Fruit fly (Drosophila melanogaster) whole organism, embryonic: ENCODE results near the gene CG3339.
A peak's percentile ranks its signal among the peaks of the same experiment; 100 is the strongest.

ENCODE experiments used
- Ada2b ChIP-seq: fragments of 200-800 bp; sonication (Bioruptor generic); IDR thresholded peaks from 2 replicates; pipeline ENCODE4 v1.3.6; 2022; ENCODE audit warnings: missing biosample characterization, missing genetic modification characterization
- Bgb ChIP-seq: fragments of 200-800 bp; sonication (Bioruptor generic); IDR thresholded peaks from 2 replicates; pipeline ENCODE4 v1.3.6; 2022; ENCODE audit warnings: missing biosample characterization, missing genetic modification characterization; ENCODE audit not compliant: partially characterized antibody
- CG10654 ChIP-seq: fragments of 200-800 bp; sonication (Bioruptor generic); optimal IDR thresholded peaks from 2 replicates; lab custom pipeline; 2016; ENCODE audit warnings: missing biosample characterization, missing genetic modification characterization
- CG12219 ChIP-seq: fragments of 200-800 bp; sonication (Bioruptor generic); optimal IDR thresholded peaks from 3 replicates; lab custom pipeline; 2018; ENCODE audit warnings: missing biosample characterization, mild to moderate bottlenecking, missing genetic modification characterization
- CG12744 ChIP-seq: fragments of 200-800 bp; sonication (Bioruptor generic); optimal IDR thresholded peaks from 2 replicates; lab custom pipeline; 2016; ENCODE audit warnings: missing biosample characterization, missing genetic modification characterization
- CG15514 ChIP-seq: fragments of 200-800 bp; sonication (Bioruptor generic); optimal IDR thresholded peaks from 3 replicates; lab custom pipeline; 2017; ENCODE audit warnings: missing biosample characterization, missing genetic modification characterization, mild to moderate bottlenecking, moderate library complexity, missing genetic modification reagents
- CG1602 ChIP-seq: fragments of 200-800 bp; sonication (Bioruptor generic); optimal IDR thresholded peaks from 3 replicates; lab custom pipeline; 2016; ENCODE audit warnings: missing biosample characterization, missing genetic modification characterization
- CG17328 ChIP-seq: fragments of 200-800 bp; sonication (Bioruptor generic); IDR thresholded peaks from 2 replicates; pipeline ENCODE4 v1.3.6; 2022; ENCODE audit warnings: missing biosample characterization, missing genetic modification characterization
- CG17829 ChIP-seq: fragments of 200-800 bp; optimal IDR thresholded peaks from 2 replicates; lab custom pipeline; 2019; ENCODE audit warnings: missing biosample characterization, mild to moderate bottlenecking, missing genetic modification characterization, moderate library complexity
- CG30403 ChIP-seq: fragments of 200-800 bp; sonication (Bioruptor generic); optimal IDR thresholded peaks from 3 replicates; lab custom pipeline; 2016; ENCODE audit warnings: missing biosample characterization, missing genetic modification characterization
- CG33557 ChIP-seq: fragments of 200-800 bp; sonication (Bioruptor generic); optimal IDR thresholded peaks from 2 replicates; lab custom pipeline; 2019; ENCODE audit warnings: missing biosample characterization, mild to moderate bottlenecking, missing genetic modification characterization, moderate library complexity
- CG42726 ChIP-seq: fragments of 200-800 bp; sonication (Bioruptor generic); IDR thresholded peaks from 2 replicates; pipeline ENCODE4 v1.3.6; 2022; ENCODE audit warnings: missing biosample characterization, missing genetic modification characterization; ENCODE audit not compliant: partially characterized antibody
- CG4282 ChIP-seq: fragments of 200-800 bp; sonication (Bioruptor generic); optimal IDR thresholded peaks from 2 replicates; lab custom pipeline; 2016; ENCODE audit warnings: missing biosample characterization, missing genetic modification characterization
- CG4820 ChIP-seq: fragments of 200-800 bp; sonication (Bioruptor generic); optimal IDR thresholded peaks from 3 replicates; lab custom pipeline; 2016; ENCODE audit warnings: missing biosample characterization, missing genetic modification characterization
- CG6175 ChIP-seq: fragments of 200-800 bp; sonication (Bioruptor generic); IDR thresholded peaks from 3 replicates; pipeline ENCODE4 v1.3.6; 2022; ENCODE audit warnings: missing biosample characterization, missing genetic modification characterization
- CG6254 ChIP-seq: fragments of 200-800 bp; sonication (Bioruptor generic); optimal IDR thresholded peaks from 3 replicates; lab custom pipeline; 2017; ENCODE audit warnings: mild to moderate bottlenecking, missing biosample characterization, missing genetic modification reagents, missing genetic modification characterization
- CG7372 ChIP-seq: fragments of 200-800 bp; sonication (Bioruptor generic); IDR thresholded peaks from 2 replicates; pipeline ENCODE4 v1.3.6; 2022; ENCODE audit warnings: missing biosample characterization, missing genetic modification characterization
- CG7556 ChIP-seq: fragments of 200-800 bp; sonication (Bioruptor generic); optimal IDR thresholded peaks from 2 replicates; lab custom pipeline; 2017; ENCODE audit warnings: missing biosample characterization, mild to moderate bottlenecking, missing genetic modification characterization
- CG8478 ChIP-seq: fragments of >200 bp; optimal IDR thresholded peaks from 2 replicates; lab custom pipeline; 2018
- CG8944 ChIP-seq: fragments of 200-800 bp; sonication (Bioruptor generic); optimal IDR thresholded peaks from 3 replicates; lab custom pipeline; 2016; ENCODE audit warnings: missing biosample characterization, missing genetic modification characterization
- CG9932 ChIP-seq: fragments of 200-800 bp; sonication (Bioruptor generic); IDR thresholded peaks from 2 replicates; pipeline ENCODE4 v1.3.6; 2022; ENCODE audit warnings: missing biosample characterization, missing genetic modification characterization
- Dll ChIP-seq: fragments of 200-800 bp; sonication (Bioruptor generic); IDR thresholded peaks from 4 replicates; pipeline ENCODE4 v1.3.6; 2022; ENCODE audit warnings: missing biosample characterization, missing genetic modification characterization; ENCODE audit not compliant: partially characterized antibody
- Hmr ChIP-seq: fragments of 200-800 bp; sonication (Bioruptor generic); optimal IDR thresholded peaks from 3 replicates; lab custom pipeline; 2017; ENCODE audit warnings: mild to moderate bottlenecking, missing biosample characterization, missing genetic modification reagents, missing genetic modification characterization
- Lhr ChIP-seq: fragments of 200-800 bp; sonication (Bioruptor generic); optimal IDR thresholded peaks from 3 replicates; lab custom pipeline; 2017; ENCODE audit warnings: mild to moderate bottlenecking, missing biosample characterization, missing genetic modification reagents, missing genetic modification characterization
- NFAT ChIP-seq: fragments of 200-800 bp; sonication (Bioruptor generic); IDR thresholded peaks from 2 replicates; pipeline ENCODE4 v1.3.6; 2022; ENCODE audit warnings: missing biosample characterization, missing genetic modification characterization
- Ptx1 ChIP-seq: fragments of 200-800 bp; sonication (Bioruptor generic); IDR thresholded peaks from 2 replicates; pipeline ENCODE4 v1.3.6; 2022; ENCODE audit warnings: missing biosample characterization, missing genetic modification characterization
- Six4 ChIP-seq: fragments of 200-800 bp; sonication (Bioruptor generic); optimal IDR thresholded peaks from 2 replicates; lab custom pipeline; 2016; ENCODE audit warnings: missing biosample characterization, missing genetic modification characterization
- Sox100B ChIP-seq: fragments of 200-800 bp; sonication (Bioruptor generic); optimal IDR thresholded peaks from 3 replicates; lab custom pipeline; 2018; ENCODE audit warnings: missing biosample characterization, mild to moderate bottlenecking, missing genetic modification characterization
- Xrp1 ChIP-seq: fragments of 200-800 bp; sonication (Bioruptor generic); IDR thresholded peaks from 2 replicates; pipeline ENCODE4 v1.3.6; 2022; ENCODE audit warnings: missing biosample characterization, missing genetic modification characterization
- ab ChIP-seq: fragments of 200-800 bp; sonication (Bioruptor generic); optimal IDR thresholded peaks from 2 replicates; lab custom pipeline; 2016; ENCODE audit warnings: missing biosample characterization, missing genetic modification characterization
- amos ChIP-seq: fragments of 200-800 bp; sonication (Bioruptor generic); IDR thresholded peaks from 2 replicates; pipeline ENCODE4 v1.3.6; 2022; ENCODE audit warnings: missing biosample characterization, missing genetic modification characterization; ENCODE audit not compliant: partially characterized antibody
- az2 ChIP-seq: fragments of 200-800 bp; sonication (Bioruptor generic); optimal IDR thresholded peaks from 3 replicates; lab custom pipeline; 2016; ENCODE audit warnings: missing biosample characterization, missing genetic modification characterization
- bcd ChIP-seq: fragments of 200-800 bp; sonication (Bioruptor generic); optimal IDR thresholded peaks from 2 replicates; lab custom pipeline; 2017; ENCODE audit warnings: missing biosample characterization, mild to moderate bottlenecking, missing genetic modification characterization
- croc ChIP-seq: fragments of 200-800 bp; sonication (Bioruptor generic); conservative IDR thresholded peaks from 3 replicates; pipeline ENCODE4 v1.3.6; 2022; ENCODE audit warnings: missing biosample characterization, missing genetic modification characterization
- danr ChIP-seq: fragments of 200-800 bp; sonication (Bioruptor generic); IDR thresholded peaks from 2 replicates; pipeline ENCODE4 v1.3.6; 2022; ENCODE audit warnings: missing biosample characterization, missing genetic modification characterization
- dmrt99B ChIP-seq: fragments of 200-800 bp; sonication (Bioruptor generic); optimal IDR thresholded peaks from 2 replicates; lab custom pipeline; 2018; ENCODE audit warnings: missing biosample characterization, mild to moderate bottlenecking, missing genetic modification characterization, moderate library complexity
- her ChIP-seq: fragments of 200-800 bp; sonication (Bioruptor generic); optimal IDR thresholded peaks from 2 replicates; lab custom pipeline; 2016; ENCODE audit warnings: missing biosample characterization, missing genetic modification characterization
- lmd ChIP-seq: fragments of 200-800 bp; sonication (Bioruptor generic); IDR thresholded peaks from 2 replicates; pipeline ENCODE4 v1.3.6; 2022; ENCODE audit warnings: missing biosample characterization, missing genetic modification characterization
- luna ChIP-seq: fragments of 200-800 bp; sonication (Bioruptor generic); optimal IDR thresholded peaks from 2 replicates; lab custom pipeline; 2016; ENCODE audit warnings: missing biosample characterization, missing genetic modification characterization
- mam ChIP-seq: fragments of 200-800 bp; sonication (Bioruptor generic); optimal IDR thresholded peaks from 3 replicates; lab custom pipeline; 2016; ENCODE audit warnings: missing biosample characterization, missing genetic modification characterization
- nmo ChIP-seq: fragments of 200-800 bp; sonication (Bioruptor generic); optimal IDR thresholded peaks from 2 replicates; lab custom pipeline; 2018; ENCODE audit warnings: missing biosample characterization, mild to moderate bottlenecking, missing genetic modification characterization, moderate library complexity
- org-1 ChIP-seq: fragments of 200-800 bp; sonication (Bioruptor generic); optimal IDR thresholded peaks from 2 replicates; lab custom pipeline; 2017; ENCODE audit warnings: missing biosample characterization, missing genetic modification characterization
- pfk ChIP-seq: fragments of 200-800 bp; sonication (Bioruptor generic); optimal IDR thresholded peaks from 2 replicates; lab custom pipeline; 2018; ENCODE audit warnings: missing biosample characterization, mild to moderate bottlenecking, missing genetic modification characterization, moderate library complexity
- pros ChIP-seq: fragments of 200-800 bp; sonication (Bioruptor generic); optimal IDR thresholded peaks from 3 replicates; lab custom pipeline; 2019; ENCODE audit warnings: missing biosample characterization, mild to moderate bottlenecking, missing genetic modification characterization, moderate library complexity
- psq ChIP-seq: fragments of 200-800 bp; sonication (Bioruptor generic); optimal IDR thresholded peaks from 2 replicates; lab custom pipeline; 2017; ENCODE audit warnings: missing biosample characterization, missing genetic modification characterization
- ro ChIP-seq: fragments of 200-800 bp; sonication (Bioruptor generic); IDR thresholded peaks from 2 replicates; pipeline ENCODE4 v1.3.6; 2022; ENCODE audit warnings: missing biosample characterization, missing genetic modification characterization
- stwl ChIP-seq: fragments of 200-800 bp; sonication (Bioruptor generic); optimal IDR thresholded peaks from 3 replicates; lab custom pipeline; 2018; ENCODE audit warnings: missing biosample characterization, mild to moderate bottlenecking, missing genetic modification characterization, moderate library complexity
- twi ChIP-seq: fragments of 200-800 bp; optimal IDR thresholded peaks from 2 replicates; lab custom pipeline; 2019; ENCODE audit warnings: missing biosample characterization, mild to moderate bottlenecking, missing genetic modification characterization, moderate library complexity
- z ChIP-seq: fragments of 200-800 bp; sonication (Bioruptor generic); IDR thresholded peaks from 3 replicates; pipeline ENCODE4 v1.3.6; 2022; ENCODE audit warnings: missing biosample characterization, missing genetic modification characterization

CG3339 gene

DNA sequence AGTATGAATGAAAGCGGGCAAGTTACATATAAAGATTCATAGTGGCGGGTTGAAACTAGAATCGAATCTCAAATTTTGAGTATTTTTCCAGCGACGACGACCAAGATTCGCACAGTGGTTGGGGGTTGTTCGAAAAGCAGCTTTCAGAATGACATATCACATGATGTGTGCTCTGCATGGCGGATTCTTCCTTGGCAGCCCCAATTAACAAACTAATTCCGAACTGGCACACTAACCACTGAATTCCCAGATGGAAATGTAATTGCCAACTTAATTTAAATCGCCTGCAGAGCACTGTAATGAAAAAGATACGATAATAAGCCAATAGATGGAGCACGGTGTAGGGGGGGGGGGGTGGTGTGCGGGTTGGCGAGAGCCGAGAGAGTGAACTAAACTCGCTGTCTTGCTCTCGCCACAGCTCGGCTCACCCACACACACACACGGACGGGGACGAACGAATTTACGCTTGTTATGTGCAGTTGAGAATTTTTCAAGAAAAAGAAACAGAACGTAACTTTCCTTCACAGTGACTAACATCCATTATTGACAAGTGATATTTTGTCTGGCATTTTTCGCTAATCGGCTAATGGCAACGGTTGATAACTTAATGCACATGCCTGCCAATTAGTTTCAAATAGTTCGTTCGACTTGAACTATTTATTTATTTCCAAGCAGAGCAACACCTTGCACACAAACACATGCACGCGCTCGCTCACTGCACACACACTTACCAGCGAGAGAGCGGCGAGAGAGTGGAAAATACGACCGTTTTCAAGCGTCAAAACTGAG lies 40.9 kb downstream of the CG3339 start (continued):
- TF ChIP-seq CG17829 (tag; lab: Kevin White, UChicago) (peak; percentile 87), CG8478 (peak; percentile 82), croc (GFP tag; lab: Robert Waterston, UW) (peak; percentile 89), nmo (GFP tag; lab: Kevin White, UChicago) (peak; percentile 94), CG4820 (GFP tag; lab: Kevin White, UChicago) (peak; percentile 90), luna (peak; percentile 89), Hmr (GFP tag; lab: Kevin White, UChicago) (peak; percentile 98), lmd (GFP tag; lab: Robert Waterston, UW) (peak; percentile 97), danr (GFP tag; lab: Robert Waterston, UW) (peak; percentile 95), mam (GFP tag; lab: Kevin White, UChicago) (peak; percentile 96), Dll (GFP tag; lab: Robert Waterston, UW) (peak; percentile 29; the same call in 1 of the 4 replicates), bcd (GFP tag; lab: Kevin White, UChicago) (peak; percentile 96), ro (GFP tag; lab: Robert Waterston, UW) (peak; percentile 88), CG9932 (GFP tag; lab: Robert Waterston, UW) (peak; percentile 97), stwl (tag; lab: Kevin White, UChicago) (peak; percentile 39), Ptx1 (GFP tag; lab: Robert Waterston, UW) (peak; percentile 97), CG6175 (GFP tag; lab: Robert Waterston, UW) (peak; percentile 93), az2 (GFP tag; lab: Kevin White, UChicago) (peak; percentile 94), CG1602 (GFP tag; lab: Kevin White, UChicago) (peak; percentile 91), twi (tag; lab: Kevin White, UChicago) (peak; percentile 67), dmrt99B (tag; lab: Kevin White, UChicago) (peak; percentile 97), amos (GFP tag; lab: Robert Waterston, UW) (peak; percentile 56; the same call in 1 of the 2 replicates), Xrp1 (GFP tag; lab: Robert Waterston, UW) (peak; percentile 98), CG33557 (GFP tag; lab: Kevin White, UChicago) (peak; percentile 15), CG7556 (GFP tag; lab: Kevin White, UChicago) (peak; percentile 95), CG12219 (GFP tag; lab: Kevin White, UChicago) (peak; percentile 97), NFAT (GFP tag; lab: Robert Waterston, UW) (peak; percentile 97), CG12744 (peak; percentile 90), her (GFP tag; lab: Kevin White, UChicago) (peak; percentile 95), ab (GFP tag; lab: Kevin White, UChicago) (peak; percentile 65), Sox100B (GFP tag; lab: Kevin White, UChicago) (peak; percentile 84), CG42726 (GFP tag; lab: Robert Waterston, UW) (0 out of 2 replicates have a peak, but pooled peaks have one; percentile 23), CG6254 (GFP tag; lab: Kevin White, UChicago) (peak; percentile 91), CG17328 (peak; percentile 97), org-1 (peak; percentile 97), CG4282 (GFP tag; lab: Kevin White, UChicago) (peak; percentile 92), CG30403 (GFP tag; lab: Kevin White, UChicago) (peak; percentile 94), pros (GFP tag; lab: Kevin White, UChicago) (peak; percentile 96), CG15514 (peak; percentile 93), Ada2b (GFP tag; lab: Robert Waterston, UW) (peak; percentile 98), Six4 (GFP tag; lab: Kevin White, UChicago) (peak; percentile 92), z (peak; percentile 71; the same call in 2 of the 3 replicates), Bgb (peak; percentile 82), CG8944 (GFP tag; lab: Kevin White, UChicago) (peak; percentile 93), CG7372 (peak; percentile 95), CG10654 (GFP tag; lab: Kevin White, UChicago) (peak; percentile 92), pfk (GFP tag; lab: Kevin White, UChicago) (no peak), psq (GFP tag; lab: Kevin White, UChicago) (peak; percentile 64), Lhr (GFP tag; lab: Kevin White, UChicago) (peak; percentile 66)
